Fruit fly (Drosophila melanogaster): ENCODE results near the gene CG6621.

CG6621 gene

DNA sequence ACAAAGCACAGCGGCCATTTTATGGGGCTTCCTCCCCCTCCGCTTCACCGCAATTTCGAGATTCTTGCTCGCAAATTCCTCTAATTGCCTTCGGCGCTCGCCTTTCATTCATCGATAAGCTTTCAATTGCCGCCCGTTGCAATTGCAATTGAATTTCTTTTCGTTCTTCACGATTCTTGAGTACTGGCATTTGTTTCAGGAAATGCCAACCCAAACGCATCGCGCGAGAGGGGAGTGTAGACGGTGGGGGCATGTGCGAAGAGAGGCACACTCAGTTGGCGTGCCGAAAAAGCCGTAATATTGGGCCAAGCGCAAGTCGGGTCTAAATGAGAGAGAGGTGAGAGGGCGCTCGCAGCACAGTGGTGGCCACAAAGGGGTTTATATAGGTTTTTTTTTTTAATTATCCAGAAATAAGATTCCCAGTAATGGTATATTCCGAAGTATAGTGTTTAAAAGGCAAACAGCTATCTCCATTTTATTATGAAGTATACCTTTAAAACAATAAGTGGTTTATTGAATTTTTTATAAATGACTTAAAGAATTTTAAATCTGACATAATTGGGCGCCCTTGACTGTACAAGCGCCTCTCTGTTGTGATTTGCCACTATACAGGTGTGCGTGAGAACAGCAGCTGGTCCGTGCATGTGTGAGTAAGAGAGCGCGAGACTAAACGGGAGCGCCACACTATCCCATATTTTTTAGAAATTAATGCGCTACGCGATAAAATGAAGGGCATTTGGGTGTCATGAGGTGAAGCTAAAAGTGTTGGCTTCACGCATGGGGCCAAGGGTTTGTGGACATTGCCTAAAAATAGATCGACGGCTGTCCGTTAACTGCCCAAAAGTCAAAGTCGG, 6.6 kb downstream of the CG6621 start (continued):
- TF ChIP-seq bcd (GFP tag; optimal IDR thresholded peaks at IDR 0.05): peak; percentile 91
- no peak for TF ChIP-seq zen2 (GFP tag; IDR thresholded peaks at IDR 0.05; ENCODE audit: partially characterized antibody)
- peak; percentile 64 for TF ChIP-seq Poxn (GFP tag; IDR thresholded peaks at IDR 0.05)
- TF ChIP-seq mld (GFP tag; IDR thresholded peaks at IDR 0.05; ENCODE audit: partially characterized antibody): no peak
- TF ChIP-seq CG1233 (GFP tag; optimal IDR thresholded peaks at IDR 0.05): peak; percentile 76
- peak; percentile 77 for TF ChIP-seq Dad (GFP tag; optimal IDR thresholded peaks at IDR 0.05)
- peak; percentile 79 to 96 for TF ChIP-seq Trl (optimal IDR thresholded peaks at IDR 0.05)
- TF ChIP-seq Trl (GFP tag; optimal IDR thresholded peaks at IDR 0.05): peak; percentile 84
- peak; percentile 16 for TF ChIP-seq Sry-β (GFP tag; optimal IDR thresholded peaks at IDR 0.05)
- TF ChIP-seq NC2β (GFP tag; optimal IDR thresholded peaks at IDR 0.05): peak; percentile 69
- peak; percentile 80 for TF ChIP-seq CG16863 (GFP tag; optimal IDR thresholded peaks at IDR 0.05)
- TF ChIP-seq pho (GFP tag; optimal IDR thresholded peaks at IDR 0.05): peak; percentile 95
- peak; percentile 84 for TF ChIP-seq CG31224 (GFP tag; IDR thresholded peaks at IDR 0.05)
- TF ChIP-seq br (optimal IDR thresholded peaks at IDR 0.05): no peak
- TF ChIP-seq chinmo (GFP tag; IDR thresholded peaks at IDR 0.05; ENCODE audit: partially characterized antibody): peak; percentile 76; the same call in 3 of the 4 replicates
- peak; percentile 74 for TF ChIP-seq al (GFP tag; IDR thresholded peaks at IDR 0.05)
- TF ChIP-seq CG10462 (GFP tag; optimal IDR thresholded peaks at IDR 0.05): peak; percentile 69
- peak; percentile 84 for TF ChIP-seq B-H1 (GFP tag; IDR thresholded peaks at IDR 0.05)
- TF ChIP-seq run (tag; optimal IDR thresholded peaks at IDR 0.05): peak; percentile 90
- no peak for TF ChIP-seq hth (optimal IDR thresholded peaks at IDR 0.05)
- TF ChIP-seq CG12155 (GFP tag; optimal IDR thresholded peaks at IDR 0.05): peak; percentile 85
- TF ChIP-seq CG12391 (tag; optimal IDR thresholded peaks at IDR 0.05): peak; percentile 94
- peak; percentile 89 for TF ChIP-seq Sox102F (GFP tag; optimal IDR thresholded peaks at IDR 0.05)
- TF ChIP-seq CG31388 (GFP tag; optimal IDR thresholded peaks at IDR 0.05): peak; percentile 59
- TF ChIP-seq CG2129 (GFP tag; IDR thresholded peaks at IDR 0.05; ENCODE audit: partially characterized antibody): no peak
- TF ChIP-seq Dbx (GFP tag; IDR thresholded peaks at IDR 0.05): peak; percentile 94
- 0 out of 2 replicates have a peak, but pooled peaks have one; percentile 8 for TF ChIP-seq CG16779 (GFP tag; IDR thresholded peaks at IDR 0.05)
- TF ChIP-seq gt (GFP tag; IDR thresholded peaks at IDR 0.05): peak; percentile 56; the same call in 1 of the 2 replicates
- TF ChIP-seq CG18764 (GFP tag; optimal IDR thresholded peaks at IDR 0.05): peak; percentile 45
- no peak for TF ChIP-seq ato (GFP tag; IDR thresholded peaks at IDR 0.05; ENCODE audit: partially characterized antibody)
- peak; percentile 37; the same call in 1 of the 2 replicates for TF ChIP-seq Doc2 (GFP tag; IDR thresholded peaks at IDR 0.05)
- peak; percentile 88 for TF ChIP-seq Xbp1 (GFP tag; optimal IDR thresholded peaks at IDR 0.05)
- peak; percentile 77 for TF ChIP-seq ind (GFP tag; optimal IDR thresholded peaks at IDR 0.05)
- TF ChIP-seq wor (GFP tag; IDR thresholded peaks at IDR 0.05): peak; percentile 87
- TF ChIP-seq Lim3 (GFP tag; IDR thresholded peaks at IDR 0.05): peak; percentile 56
- peak; percentile 73 for TF ChIP-seq CG4404 (GFP tag; IDR thresholded peaks at IDR 0.05)
- TF ChIP-seq CG8281 (tag; optimal IDR thresholded peaks at IDR 0.05): peak; percentile 69
- peak; percentile 88; the same call in 2 of the 3 replicates for TF ChIP-seq so (GFP tag; IDR thresholded peaks at IDR 0.05)
- peak; percentile 56 for TF ChIP-seq zen (tag; optimal IDR thresholded peaks at IDR 0.05)
- no peak for TF ChIP-seq dan (GFP tag; IDR thresholded peaks at IDR 0.05)
- no peak; the same call in 1 of the 2 replicates for TF ChIP-seq CG10321 (GFP tag; IDR thresholded peaks at IDR 0.05)
- peak; percentile 94 for TF ChIP-seq CG13296 (GFP tag; optimal IDR thresholded peaks at IDR 0.05)
- peak; percentile 85 for TF ChIP-seq Nf-YB (GFP tag; optimal IDR thresholded peaks at IDR 0.05)
- TF ChIP-seq Fer2 (tag; optimal IDR thresholded peaks at IDR 0.05): peak; percentile 76
- peak; percentile 27 for TF ChIP-seq CG9797 (GFP tag; optimal IDR thresholded peaks at IDR 0.05)
- TF ChIP-seq chif (GFP tag; optimal IDR thresholded peaks at IDR 0.05): peak; percentile 69 to 89
- peak; percentile 81 for TF ChIP-seq CG14441 (GFP tag; IDR thresholded peaks at IDR 0.05)
- TF ChIP-seq disco-r (GFP tag; optimal IDR thresholded peaks at IDR 0.05): peak; percentile 83
- peak; percentile 69 for TF ChIP-seq GATAe (GFP tag; conservative IDR thresholded peaks at IDR 0.05)
- TF ChIP-seq tin (GFP tag; optimal IDR thresholded peaks at IDR 0.05): peak; percentile 83
